Worm (Caenorhabditis elegans) whole organism, late embryonic: ENCODE measurements around the gene rpl-36.

Source experiments
- ama-1 ChIP-seq: fragments of 150-350 bp; optimal IDR thresholded peaks from 2 replicates; lab custom pipeline; 2014
- lim-6 ChIP-seq: sonication (generic microtip); optimal IDR thresholded peaks from 2 replicates; lab custom pipeline; 2016; ENCODE audit warnings: missing genetic modification characterization, missing compliant biosample characterization
- odd-2 ChIP-seq: sonication (generic microtip); optimal IDR thresholded peaks from 2 replicates; lab custom pipeline; 2017; ENCODE audit warnings: antibody characterized with exemption, mild to moderate bottlenecking, missing genetic modification characterization, missing compliant biosample characterization
- pag-3 ChIP-seq: sonication (generic microtip); optimal IDR thresholded peaks from 2 replicates; lab custom pipeline; 2016; ENCODE audit warnings: missing compliant biosample characterization, missing genetic modification characterization, borderline replicate concordance
- pqm-1 ChIP-seq: sonication (generic microtip); optimal IDR thresholded peaks from 2 replicates; lab custom pipeline; 2016; ENCODE audit warnings: missing genetic modification characterization, missing compliant biosample characterization
- unc-3 ChIP-seq, 2 experiments: fragments of 200-800 bp in 1 of 2; sonication (Bioruptor generic) in 1 of 2; sonication (generic microtip) in 1 of 2; conservative IDR thresholded peaks in 1 of 2; optimal IDR thresholded peaks in 1 of 2; 2 replicates each; pipeline versions ENCODE4 v1.3.6 to Lab custom; 2016 to 2022; ENCODE audit warnings: missing compliant biosample characterization in 2 of 2, missing genetic modification characterization in 2 of 2, missing genetic modification reagents in 1 of 2

ce11 chrIII:7189581-7190128 lies 9.6 kb downstream of the rpl-36 start, which contains the start of gene rps-21:
- TF ChIP-seq ama-1 (lab: Kevin White, UChicago), result no peak
- no peak for TF ChIP-seq lim-6 (tag; lab: Kevin White, UChicago)
- TF ChIP-seq unc-3 (GFP tag; conservative IDR thresholded peaks at IDR 0.05; lab: Robert Waterston, UW), result no peak
- TF ChIP-seq unc-3 (tag; optimal IDR thresholded peaks at IDR 0.05; lab: Kevin White, UChicago), result no peak
- no peak for TF ChIP-seq pqm-1 (tag; lab: Kevin White, UChicago)
- TF ChIP-seq odd-2 (tag; lab: Kevin White, UChicago), result no peak
- no peak for TF ChIP-seq pag-3 (tag; lab: Kevin White, UChicago)
